Fruit fly (Drosophila melanogaster) whole organism, embryonic: ENCODE data around the gene sno.

Experiments used
- Asciz ChIP-seq: fragments of 200-800 bp; sonication (Bioruptor generic); optimal IDR thresholded peaks from 2 replicates; lab custom pipeline; 2017; ENCODE audit warnings: missing biosample characterization, mild to moderate bottlenecking, missing genetic modification characterization, missing genetic modification reagents
- CG10147 ChIP-seq: fragments of 200-800 bp; sonication (Bioruptor generic); optimal IDR thresholded peaks from 2 replicates; lab custom pipeline; 2019; ENCODE audit warnings: missing biosample characterization, mild to moderate bottlenecking, missing genetic modification characterization, moderate library complexity
- CG10565 ChIP-seq: fragments of 200-800 bp; sonication (Bioruptor generic); optimal IDR thresholded peaks from 3 replicates; lab custom pipeline; 2016; ENCODE audit warnings: missing biosample characterization, mild to moderate bottlenecking, missing genetic modification characterization
- CG11093 ChIP-seq: fragments of 200-800 bp; sonication (Bioruptor generic); IDR thresholded peaks from 3 replicates; pipeline ENCODE4 v1.3.6; 2022; ENCODE audit warnings: missing biosample characterization, missing genetic modification characterization
- CG12071 ChIP-seq: fragments of 200-800 bp; sonication (Bioruptor generic); optimal IDR thresholded peaks from 3 replicates; lab custom pipeline; 2018; ENCODE audit warnings: missing biosample characterization, mild to moderate bottlenecking, missing genetic modification characterization
- CG12104 ChIP-seq: fragments of 200-800 bp; sonication (Bioruptor generic); optimal IDR thresholded peaks from 3 replicates; lab custom pipeline; 2016; ENCODE audit warnings: missing biosample characterization, missing genetic modification characterization
- CG1233 ChIP-seq: fragments of 200-800 bp; sonication (Bioruptor generic); optimal IDR thresholded peaks from 4 replicates; lab custom pipeline; 2018; ENCODE audit warnings: missing biosample characterization, mild to moderate bottlenecking, missing genetic modification characterization
- CG12391 ChIP-seq: fragments of 200-800 bp; sonication (Bioruptor generic); optimal IDR thresholded peaks from 3 replicates; lab custom pipeline; 2018; ENCODE audit warnings: missing biosample characterization, mild to moderate bottlenecking, missing genetic modification characterization, moderate library complexity
- CG13287 ChIP-seq: fragments of 200-800 bp; sonication (Bioruptor generic); IDR thresholded peaks from 2 replicates; pipeline ENCODE4 v1.3.6; 2022; ENCODE audit warnings: missing biosample characterization, missing genetic modification characterization; ENCODE audit not compliant: partially characterized antibody
- CG15011 ChIP-seq: fragments of 200-800 bp; sonication (Bioruptor generic); optimal IDR thresholded peaks from 3 replicates; lab custom pipeline; 2018; ENCODE audit warnings: missing biosample characterization, mild to moderate bottlenecking, missing genetic modification characterization
- CG17186 ChIP-seq: fragments of 200-800 bp; sonication (Bioruptor generic); optimal IDR thresholded peaks from 3 replicates; lab custom pipeline; 2017; ENCODE audit warnings: missing biosample characterization, missing genetic modification reagents, missing genetic modification characterization
- CG17361 ChIP-seq: fragments of 200-800 bp; sonication (Bioruptor generic); IDR thresholded peaks from 3 replicates; pipeline ENCODE4 v1.3.6; 2022; ENCODE audit warnings: missing biosample characterization, missing genetic modification characterization
- CG18011 ChIP-seq: fragments of 200-800 bp; sonication (Bioruptor generic); optimal IDR thresholded peaks from 2 replicates; lab custom pipeline; 2017; ENCODE audit warnings: missing biosample characterization, missing genetic modification characterization, mild to moderate bottlenecking, moderate library complexity, missing genotype
- CG2678 ChIP-seq: fragments of 200-800 bp; sonication (Bioruptor generic); optimal IDR thresholded peaks from 3 replicates; lab custom pipeline; 2019; ENCODE audit warnings: missing biosample characterization, mild to moderate bottlenecking, missing genetic modification characterization, moderate library complexity
- CG2889 ChIP-seq: fragments of 200-800 bp; sonication (Bioruptor generic); IDR thresholded peaks from 3 replicates; pipeline ENCODE4 v1.3.6; 2022; ENCODE audit warnings: missing biosample characterization, missing genetic modification characterization
- CG3281 ChIP-seq: fragments of 200-800 bp; sonication (Bioruptor generic); optimal IDR thresholded peaks from 3 replicates; lab custom pipeline; 2017; ENCODE audit warnings: missing biosample characterization, mild to moderate bottlenecking, missing genetic modification characterization
- CG3838 ChIP-seq: fragments of 200-800 bp; sonication (Bioruptor generic); optimal IDR thresholded peaks from 3 replicates; lab custom pipeline; 2016; ENCODE audit warnings: missing biosample characterization, missing genetic modification characterization
- CG4730 ChIP-seq: fragments of 200-800 bp; sonication (Bioruptor generic); IDR thresholded peaks from 2 replicates; pipeline ENCODE4 v1.3.6; 2022; ENCODE audit warnings: missing biosample characterization, missing genetic modification characterization
- CG5245 ChIP-seq: fragments of 200-800 bp; sonication (Bioruptor generic); optimal IDR thresholded peaks from 3 replicates; lab custom pipeline; 2016; ENCODE audit warnings: missing biosample characterization, missing genetic modification characterization
- CG6175 ChIP-seq: fragments of 200-800 bp; sonication (Bioruptor generic); IDR thresholded peaks from 3 replicates; pipeline ENCODE4 v1.3.6; 2022; ENCODE audit warnings: missing biosample characterization, missing genetic modification characterization
- CG8924 ChIP-seq: fragments of 200-800 bp; optimal IDR thresholded peaks from 3 replicates; lab custom pipeline; 2019; ENCODE audit warnings: missing biosample characterization, mild to moderate bottlenecking, missing genetic modification characterization, moderate library complexity
- CHES-1-like ChIP-seq: fragments of 200-800 bp; sonication (Bioruptor generic); optimal IDR thresholded peaks from 2 replicates; lab custom pipeline; 2016; ENCODE audit warnings: missing biosample characterization, missing genetic modification characterization
- Deaf1 ChIP-seq: fragments of 200-800 bp; optimal IDR thresholded peaks from 3 replicates; lab custom pipeline; 2019; ENCODE audit warnings: missing biosample characterization, mild to moderate bottlenecking, missing genetic modification characterization, moderate library complexity
- Doc2 ChIP-seq: fragments of 200-800 bp; sonication (Bioruptor generic); IDR thresholded peaks from 2 replicates; pipeline ENCODE4 v1.3.6; 2022; ENCODE audit warnings: missing biosample characterization, missing genetic modification characterization
- Elba2 ChIP-seq: fragments of 200-800 bp; sonication (Bioruptor generic); optimal IDR thresholded peaks from 3 replicates; lab custom pipeline; 2016; ENCODE audit warnings: missing biosample characterization, missing genetic modification characterization
- Ets97D ChIP-seq: fragments of 200-800 bp; sonication (Bioruptor generic); optimal IDR thresholded peaks from 3 replicates; lab custom pipeline; 2016; ENCODE audit warnings: missing biosample characterization, missing genetic modification characterization
- HHEX ChIP-seq: fragments of 200-800 bp; sonication (Bioruptor generic); optimal IDR thresholded peaks from 3 replicates; lab custom pipeline; 2017; ENCODE audit warnings: missing biosample characterization, mild to moderate bottlenecking, missing genetic modification characterization, missing genetic modification reagents
- MTF-1 ChIP-seq: fragments of 200-800 bp; sonication (Bioruptor generic); optimal IDR thresholded peaks from 2 replicates; lab custom pipeline; 2018; ENCODE audit warnings: missing biosample characterization, mild to moderate bottlenecking, missing genetic modification characterization, borderline replicate concordance
- Med ChIP-seq: fragments of 200-800 bp; sonication (Bioruptor generic); peaks from one replicate; lab custom pipeline; 2016; ENCODE audit warnings: missing biosample characterization, missing genetic modification characterization, mild to moderate bottlenecking, inconsistent platforms, moderate library complexity
- Oli ChIP-seq: fragments of 200-800 bp; sonication (Bioruptor generic); optimal IDR thresholded peaks from 2 replicates; lab custom pipeline; 2018; ENCODE audit warnings: missing biosample characterization, mild to moderate bottlenecking, missing genetic modification characterization, moderate library complexity
- PHDP ChIP-seq: fragments of 200-800 bp; sonication (Bioruptor generic); optimal IDR thresholded peaks from 3 replicates; lab custom pipeline; 2018; ENCODE audit warnings: missing biosample characterization, mild to moderate bottlenecking, missing genetic modification characterization, moderate library complexity
- Scr ChIP-seq: fragments of 200-800 bp; sonication (Bioruptor generic); IDR thresholded peaks from 2 replicates; pipeline ENCODE4 v1.3.6; 2022; ENCODE audit warnings: missing biosample characterization, missing genetic modification characterization; ENCODE audit not compliant: partially characterized antibody
- Sin3A ChIP-seq: fragments of >200 bp; optimal IDR thresholded peaks from 2 replicates; lab custom pipeline; 2018
- Ssrp ChIP-seq: fragments of 200-800 bp; sonication (Bioruptor generic); optimal IDR thresholded peaks from 2 replicates; lab custom pipeline; 2018; ENCODE audit warnings: missing biosample characterization, mild to moderate bottlenecking, missing genetic modification characterization, moderate library complexity
- Xrp1 ChIP-seq: fragments of 200-800 bp; sonication (Bioruptor generic); IDR thresholded peaks from 2 replicates; pipeline ENCODE4 v1.3.6; 2022; ENCODE audit warnings: missing biosample characterization, missing genetic modification characterization
- ap ChIP-seq: fragments of 200-800 bp; sonication (Bioruptor generic); IDR thresholded peaks from 2 replicates; pipeline ENCODE4 v1.3.6; 2022; ENCODE audit warnings: missing biosample characterization, missing genetic modification characterization
- cato ChIP-seq: fragments of 200-800 bp; sonication (Bioruptor generic); optimal IDR thresholded peaks from 2 replicates; lab custom pipeline; 2016; ENCODE audit warnings: missing biosample characterization, missing genetic modification characterization, borderline replicate concordance
- dimm ChIP-seq: fragments of 200-800 bp; sonication (Bioruptor generic); IDR thresholded peaks from 2 replicates; pipeline ENCODE4 v1.3.6; 2022; ENCODE audit warnings: missing biosample characterization, missing genetic modification characterization
- dpn ChIP-seq, 2 experiments: fragments of 200-800 bp; sonication (Bioruptor generic); optimal IDR thresholded peaks; 3 replicates each; lab custom pipeline; 2016; ENCODE audit warnings: missing biosample characterization in 2 of 2, missing genetic modification characterization in 2 of 2
- dysf ChIP-seq: fragments of 200-800 bp; sonication (Bioruptor generic); IDR thresholded peaks from 3 replicates; pipeline ENCODE4 v1.3.6; 2022; ENCODE audit warnings: missing biosample characterization, missing genetic modification characterization
- fd64A ChIP-seq: fragments of 200-800 bp; sonication (Bioruptor generic); optimal IDR thresholded peaks from 3 replicates; lab custom pipeline; 2018; ENCODE audit warnings: missing biosample characterization, mild to moderate bottlenecking, missing genetic modification characterization
- gce ChIP-seq: fragments of 200-800 bp; sonication (Bioruptor generic); IDR thresholded peaks from 3 replicates; pipeline ENCODE4 v1.3.6; 2022; ENCODE audit warnings: missing biosample characterization, missing genetic modification characterization
- gcm ChIP-seq: fragments of 200-800 bp; sonication (Bioruptor generic); optimal IDR thresholded peaks from 2 replicates; lab custom pipeline; 2019; ENCODE audit warnings: missing biosample characterization, mild to moderate bottlenecking, missing genetic modification characterization, moderate library complexity
- gt ChIP-seq: fragments of 200-800 bp; sonication (Bioruptor generic); IDR thresholded peaks from 2 replicates; pipeline ENCODE4 v1.3.6; 2022; ENCODE audit warnings: missing biosample characterization, missing genetic modification characterization
- jigr1 ChIP-seq: fragments of 200-800 bp; sonication (Bioruptor generic); IDR thresholded peaks from 3 replicates; pipeline ENCODE4 v1.3.6; 2022; ENCODE audit warnings: missing biosample characterization, missing genetic modification characterization
- jing ChIP-seq: fragments of 200-800 bp; sonication (Bioruptor generic); optimal IDR thresholded peaks from 2 replicates; lab custom pipeline; 2018; ENCODE audit warnings: missing biosample characterization, mild to moderate bottlenecking, missing genetic modification characterization
- kah ChIP-seq: fragments of 200-800 bp; sonication (Bioruptor generic); optimal IDR thresholded peaks from 2 replicates; lab custom pipeline; 2018; ENCODE audit warnings: missing biosample characterization, mild to moderate bottlenecking, missing genetic modification characterization
- slbo ChIP-seq: fragments of 200-800 bp; sonication (Bioruptor generic); IDR thresholded peaks from 2 replicates; pipeline ENCODE4 v1.3.6; 2022; ENCODE audit warnings: missing biosample characterization, missing genetic modification characterization
- wdn ChIP-seq: fragments of 200-800 bp; sonication (Bioruptor generic); IDR thresholded peaks from 2 replicates; pipeline ENCODE4 v1.3.6; 2022; ENCODE audit warnings: missing biosample characterization, missing genetic modification characterization
- zen ChIP-seq: fragments of 200-800 bp; sonication (Bioruptor generic); optimal IDR thresholded peaks from 3 replicates; lab custom pipeline; 2018; ENCODE audit warnings: missing biosample characterization, mild to moderate bottlenecking, missing genetic modification characterization, moderate library complexity
- zen2 ChIP-seq: fragments of 200-800 bp; sonication (Bioruptor generic); IDR thresholded peaks from 3 replicates; pipeline ENCODE4 v1.3.6; 2022; ENCODE audit warnings: missing biosample characterization, missing genetic modification characterization; ENCODE audit not compliant: partially characterized antibody
- zfh1 ChIP-seq: fragments of 200-800 bp; sonication (Bioruptor generic); IDR thresholded peaks from 3 replicates; pipeline ENCODE4 v1.3.6; 2022; ENCODE audit warnings: missing biosample characterization, missing genetic modification characterization

The sno gene

dm6 chrX:13258757-13259067 lies 47.2 kb upstream of the sno start, which contains the start of gene comt (continued):
- TF ChIP-seq CG4730 (GFP tag; lab: Robert Waterston, UW) (no peak), jigr1 (GFP tag; lab: Robert Waterston, UW) (no peak), PHDP (tag; lab: Kevin White, UChicago) (peak; percentile 72), cato (GFP tag; lab: Kevin White, UChicago) (peak; percentile 14), gt (no peak), Ets97D (no peak), CG12391 (tag; lab: Kevin White, UChicago) (peak; percentile 87), CG3838 (GFP tag; lab: Kevin White, UChicago) (no peak), Oli (tag; lab: Kevin White, UChicago) (peak; percentile 54), zen2 (GFP tag; lab: Robert Waterston, UW) (no peak), CG8924 (tag; lab: Kevin White, UChicago) (peak; percentile 70), Asciz (no peak), CG1233 (GFP tag; lab: Kevin White, UChicago) (no peak), CG5245 (no peak), zfh1 (GFP tag; lab: Robert Waterston, UW) (peak; percentile 65), CG11093 (GFP tag; lab: Robert Waterston, UW) (no peak), gcm (GFP tag; lab: Kevin White, UChicago) (peak; percentile 60), CG15011 (GFP tag; lab: Kevin White, UChicago) (no peak), HHEX (peak; percentile 43), CG10565 (GFP tag; lab: Kevin White, UChicago) (no peak), dysf (GFP tag; lab: Robert Waterston, UW) (peak; percentile 49; the same call in 1 of the 3 replicates), fd64A (GFP tag; lab: Kevin White, UChicago) (no peak), CG6175 (GFP tag; lab: Robert Waterston, UW) (no peak), CG18011 (GFP tag; lab: Kevin White, UChicago) (no peak), Ssrp (peak; percentile 68), kah (peak; percentile 7), Deaf1 (tag; lab: Kevin White, UChicago) (no peak), wdn (GFP tag; lab: Robert Waterston, UW) (0 out of 2 replicates have a peak, but pooled peaks have one; percentile 14), CG17361 (peak; percentile 81; the same call in 2 of the 3 replicates), CG3281 (GFP tag; lab: Kevin White, UChicago) (peak; percentile 62), CG2678 (tag; lab: Kevin White, UChicago) (no peak), Sin3A (lab: Kevin White, UChicago) (no peak), dimm (GFP tag; lab: Robert Waterston, UW) (no peak), Med (GFP tag; lab: Kevin White, UChicago) (peak; percentile 74), CG10147 (GFP tag; lab: Kevin White, UChicago) (peak; percentile 75), MTF-1 (GFP tag; lab: Kevin White, UChicago) (peak; percentile 22), CG12104 (GFP tag; lab: Kevin White, UChicago) (peak; percentile 51), Doc2 (GFP tag; lab: Robert Waterston, UW) (no peak), CG12071 (GFP tag; lab: Kevin White, UChicago) (no peak), CG17186 (GFP tag; lab: Kevin White, UChicago) (no peak), Xrp1 (peak; percentile 63; the same call in 1 of the 2 replicates), gce (GFP tag; lab: Robert Waterston, UW) (no peak), CG2889 (GFP tag; lab: Robert Waterston, UW) (no peak), dpn (GFP tag; optimal IDR thresholded peaks at IDR 0.05; lab: Kevin White, UChicago) (peak in 1 of 2 experiments; percentile 57), CHES-1-like (GFP tag; lab: Kevin White, UChicago) (no peak), ap (peak; percentile 53; the same call in 1 of the 2 replicates), jing (GFP tag; lab: Kevin White, UChicago) (no peak), zen (tag; lab: Kevin White, UChicago) (peak; percentile 57), CG13287 (GFP tag; lab: Robert Waterston, UW) (no peak), Scr (GFP tag; lab: Robert Waterston, UW) (no peak), slbo (GFP tag; lab: Robert Waterston, UW) (peak; percentile 47), Elba2 (GFP tag; lab: Kevin White, UChicago) (no peak)
